Fruit fly (Drosophila melanogaster): Measurements from ENCODE around the gene CG11369.

dm6 chrX:7556270-7556669 is 17.8 kb upstream of the CG11369 start:
- TF ChIP-seq unc-4 (GFP tag; IDR thresholded peaks at IDR 0.05; ENCODE audit: partially characterized antibody) (no peak), zfh2 (GFP tag; optimal IDR thresholded peaks at IDR 0.05) (no peak), pan (optimal IDR thresholded peaks at IDR 0.05) (no peak), pan (GFP tag; optimal IDR thresholded peaks at IDR 0.05 in 1 of 2, IDR thresholded peaks at IDR 0.05 in 1 of 2) (no peak), p53 (GFP tag; optimal IDR thresholded peaks at IDR 0.05) (no peak), Bdp1 (GFP tag; optimal IDR thresholded peaks at IDR 0.05) (no peak), Sin3A (optimal IDR thresholded peaks at IDR 0.05) (no peak), ind (GFP tag; optimal IDR thresholded peaks at IDR 0.05) (no peak), ewg (GFP tag; optimal IDR thresholded peaks at IDR 0.05) (peak; percentile 3), CkIIα-i1 (GFP tag; IDR thresholded peaks at IDR 0.05) (no peak)
